Fruit fly (Drosophila melanogaster) whole organism, embryonic: ENCODE data around the gene ppk24.

ENCODE experiments used
- Awh ChIP-seq: fragments of 200-800 bp; sonication (Bioruptor generic); IDR thresholded peaks from 2 replicates; pipeline ENCODE4, ENCODE4 v1.3.6; 2022; ENCODE audit warnings: missing biosample characterization, missing genetic modification characterization
- CG14965 ChIP-seq: fragments of 200-800 bp; sonication (Bioruptor generic); optimal IDR thresholded peaks from 2 replicates; lab custom pipeline; 2016; ENCODE audit warnings: missing biosample characterization, missing genetic modification characterization, borderline replicate concordance
- CG17829 ChIP-seq: fragments of 200-800 bp; optimal IDR thresholded peaks from 2 replicates; lab custom pipeline; 2019; ENCODE audit warnings: missing biosample characterization, mild to moderate bottlenecking, missing genetic modification characterization, moderate library complexity
- Dfd ChIP-seq, 2 experiments: fragments of >200 bp; optimal IDR thresholded peaks; 2 replicates each; lab custom pipeline; 2017; ENCODE audit warnings: missing biosample characterization in 2 of 2, missing genetic modification characterization in 2 of 2
- Lhr ChIP-seq: fragments of 200-800 bp; sonication (Bioruptor generic); optimal IDR thresholded peaks from 3 replicates; lab custom pipeline; 2017; ENCODE audit warnings: mild to moderate bottlenecking, missing biosample characterization, missing genetic modification reagents, missing genetic modification characterization
- ap ChIP-seq: fragments of 200-800 bp; sonication (Bioruptor generic); IDR thresholded peaks from 2 replicates; pipeline ENCODE4 v1.3.6; 2022; ENCODE audit warnings: missing biosample characterization, missing genetic modification characterization
- az2 ChIP-seq: fragments of 200-800 bp; sonication (Bioruptor generic); optimal IDR thresholded peaks from 3 replicates; lab custom pipeline; 2016; ENCODE audit warnings: missing biosample characterization, missing genetic modification characterization
- crc ChIP-seq: fragments of 200-800 bp; sonication (Bioruptor generic); optimal IDR thresholded peaks from 2 replicates; lab custom pipeline; 2016; ENCODE audit warnings: missing biosample characterization, missing genetic modification characterization
- danr ChIP-seq: fragments of 200-800 bp; sonication (Bioruptor generic); IDR thresholded peaks from 2 replicates; pipeline ENCODE4 v1.3.6; 2022; ENCODE audit warnings: missing biosample characterization, missing genetic modification characterization
- lola ChIP-seq, 3 experiments: fragments of >200 bp in 2 of 3; fragments of 200-800 bp in 1 of 3; sonication (Bioruptor generic) in 1 of 3; optimal IDR thresholded peaks; 2 replicates each; lab custom pipeline; 2017 to 2019; ENCODE audit warnings: missing biosample characterization in 3 of 3, missing genetic modification characterization in 3 of 3, mild to moderate bottlenecking in 1 of 3, moderate library complexity in 1 of 3
- row ChIP-seq: fragments of 200-800 bp; sonication (Bioruptor generic); IDR thresholded peaks from 3 replicates; pipeline ENCODE4 v1.3.6; 2022; ENCODE audit warnings: missing biosample characterization, missing genetic modification characterization

DNA sequence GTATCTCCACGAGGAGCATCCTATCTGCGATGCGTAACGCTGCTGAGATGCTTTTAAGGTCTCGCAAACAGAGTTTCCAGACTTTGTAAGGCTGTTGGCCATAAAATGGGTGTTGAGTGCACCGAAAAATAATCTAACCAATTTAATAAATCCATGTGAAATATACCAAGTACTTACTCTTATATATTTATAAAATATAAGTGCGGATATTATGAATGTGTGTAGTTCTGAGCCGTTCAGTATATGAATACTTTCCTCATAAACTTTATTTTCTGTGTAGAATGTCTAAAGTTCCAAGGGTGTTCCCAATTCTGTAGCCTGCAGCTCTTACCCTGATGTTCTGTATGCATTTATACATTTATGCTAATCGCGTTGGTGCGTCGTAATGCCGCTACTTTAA, 20.3 kb downstream of the ppk24 start:
- no peak for TF ChIP-seq CG14965 (GFP tag; lab: Kevin White, UChicago)
- TF ChIP-seq az2 (GFP tag; lab: Kevin White, UChicago), result no peak
- no peak for TF ChIP-seq row (GFP tag; lab: Robert Waterston, UW)
- no peak for TF ChIP-seq CG17829 (tag; lab: Kevin White, UChicago)
- no peak for TF ChIP-seq Dfd (GFP tag; optimal IDR thresholded peaks at IDR 0.05; lab: Kevin White, UChicago)
- TF ChIP-seq Lhr (GFP tag; lab: Kevin White, UChicago), result no peak
- no peak for TF ChIP-seq crc
- TF ChIP-seq Awh (GFP tag; lab: Robert Waterston, UW), result no peak
- TF ChIP-seq ap (GFP tag; lab: Robert Waterston, UW), result no peak
- no peak for TF ChIP-seq lola (GFP tag; optimal IDR thresholded peaks at IDR 0.05; lab: Kevin White, UChicago)
- no peak for TF ChIP-seq danr (GFP tag; lab: Robert Waterston, UW)
